Fruit fly (Drosophila melanogaster) whole organism, embryonic: ENCODE results near the gene Plzf.

Experiments used
- Bgb ChIP-seq: fragments of 200-800 bp; sonication (Bioruptor generic); IDR thresholded peaks from 2 replicates; pipeline ENCODE4 v1.3.6; 2022; ENCODE audit warnings: missing biosample characterization, missing genetic modification characterization; ENCODE audit not compliant: partially characterized antibody
- CG10147 ChIP-seq: fragments of 200-800 bp; sonication (Bioruptor generic); optimal IDR thresholded peaks from 2 replicates; lab custom pipeline; 2019; ENCODE audit warnings: missing biosample characterization, mild to moderate bottlenecking, missing genetic modification characterization, moderate library complexity
- CG10321 ChIP-seq: fragments of 200-800 bp; sonication (Bioruptor generic); IDR thresholded peaks from 2 replicates; pipeline ENCODE4 v1.3.6; 2022; ENCODE audit warnings: missing biosample characterization, missing genetic modification characterization
- CG12744 ChIP-seq: fragments of 200-800 bp; sonication (Bioruptor generic); optimal IDR thresholded peaks from 2 replicates; lab custom pipeline; 2016; ENCODE audit warnings: missing biosample characterization, missing genetic modification characterization
- CG12942 ChIP-seq: fragments of 200-800 bp; sonication (Bioruptor generic); optimal IDR thresholded peaks from 3 replicates; lab custom pipeline; 2016; ENCODE audit warnings: missing biosample characterization, missing genetic modification characterization
- CG15514 ChIP-seq: fragments of 200-800 bp; sonication (Bioruptor generic); optimal IDR thresholded peaks from 3 replicates; lab custom pipeline; 2017; ENCODE audit warnings: missing biosample characterization, missing genetic modification characterization, mild to moderate bottlenecking, moderate library complexity, missing genetic modification reagents
- CG17359 ChIP-seq: fragments of 200-800 bp; sonication (Bioruptor generic); optimal IDR thresholded peaks from 3 replicates; lab custom pipeline; 2018; ENCODE audit warnings: missing biosample characterization, mild to moderate bottlenecking, missing genetic modification characterization, moderate library complexity
- CG17361 ChIP-seq: fragments of 200-800 bp; sonication (Bioruptor generic); IDR thresholded peaks from 3 replicates; pipeline ENCODE4 v1.3.6; 2022; ENCODE audit warnings: missing biosample characterization, missing genetic modification characterization
- CG17385 ChIP-seq: fragments of 200-800 bp; sonication (Bioruptor generic); optimal IDR thresholded peaks from 3 replicates; lab custom pipeline; 2018; ENCODE audit warnings: missing biosample characterization, mild to moderate bottlenecking, missing genetic modification characterization
- CG17829 ChIP-seq: fragments of 200-800 bp; optimal IDR thresholded peaks from 2 replicates; lab custom pipeline; 2019; ENCODE audit warnings: missing biosample characterization, mild to moderate bottlenecking, missing genetic modification characterization, moderate library complexity
- CG18011 ChIP-seq: fragments of 200-800 bp; sonication (Bioruptor generic); optimal IDR thresholded peaks from 2 replicates; lab custom pipeline; 2017; ENCODE audit warnings: missing biosample characterization, missing genetic modification characterization, mild to moderate bottlenecking, moderate library complexity, missing genotype
- CG18262 ChIP-seq: fragments of 200-800 bp; optimal IDR thresholded peaks from 3 replicates; lab custom pipeline; 2019; ENCODE audit warnings: missing biosample characterization, mild to moderate bottlenecking, missing genetic modification characterization, moderate library complexity
- CG2199 ChIP-seq: fragments of 200-800 bp; sonication (Bioruptor generic); IDR thresholded peaks from 3 replicates; pipeline ENCODE4 v1.3.6; 2022; ENCODE audit warnings: missing biosample characterization, missing genetic modification characterization
- CG34224 ChIP-seq: fragments of 200-800 bp; sonication (Bioruptor generic); IDR thresholded peaks from 3 replicates; pipeline ENCODE4 v1.3.6; 2022; ENCODE audit warnings: missing biosample characterization, missing genetic modification characterization; ENCODE audit not compliant: partially characterized antibody
- CG34376 ChIP-seq: fragments of 200-800 bp; sonication (Bioruptor generic); optimal IDR thresholded peaks from 2 replicates; lab custom pipeline; 2018; ENCODE audit warnings: missing biosample characterization, mild to moderate bottlenecking, missing genetic modification characterization
- CG4617 ChIP-seq: fragments of 200-800 bp; sonication (Bioruptor generic); optimal IDR thresholded peaks from 3 replicates; lab custom pipeline; 2016; ENCODE audit warnings: missing biosample characterization, missing genetic modification characterization, borderline replicate concordance
- CG4854 ChIP-seq: fragments of 200-800 bp; sonication (Bioruptor generic); optimal IDR thresholded peaks from 2 replicates; lab custom pipeline; 2016; ENCODE audit warnings: missing biosample characterization, missing genetic modification characterization, inconsistent platforms
- CG6654 ChIP-seq: fragments of 200-800 bp; sonication (Bioruptor generic); optimal IDR thresholded peaks from 2 replicates; lab custom pipeline; 2017; ENCODE audit warnings: missing biosample characterization, mild to moderate bottlenecking, missing genetic modification characterization
- CG6813 ChIP-seq: fragments of 200-800 bp; sonication (Bioruptor generic); optimal IDR thresholded peaks from 2 replicates; lab custom pipeline; 2017; ENCODE audit warnings: missing biosample characterization, missing genetic modification characterization, mild to moderate bottlenecking, moderate library complexity, missing genetic modification reagents
- CG6854 ChIP-seq: fragments of 200-800 bp; sonication (Bioruptor generic); optimal IDR thresholded peaks from 3 replicates; lab custom pipeline; 2017; ENCODE audit warnings: missing biosample characterization, mild to moderate bottlenecking, missing genetic modification characterization
- CG7963 ChIP-seq: fragments of 200-800 bp; sonication (Bioruptor generic); IDR thresholded peaks from 3 replicates; pipeline ENCODE4 v1.3.6; 2022; ENCODE audit warnings: missing biosample characterization, missing genetic modification characterization; ENCODE audit not compliant: partially characterized antibody
- CHES-1-like ChIP-seq: fragments of 200-800 bp; sonication (Bioruptor generic); optimal IDR thresholded peaks from 2 replicates; lab custom pipeline; 2016; ENCODE audit warnings: missing biosample characterization, missing genetic modification characterization
- Dll ChIP-seq: fragments of 200-800 bp; sonication (Bioruptor generic); IDR thresholded peaks from 4 replicates; pipeline ENCODE4 v1.3.6; 2022; ENCODE audit warnings: missing biosample characterization, missing genetic modification characterization; ENCODE audit not compliant: partially characterized antibody
- Doc2 ChIP-seq: fragments of 200-800 bp; sonication (Bioruptor generic); IDR thresholded peaks from 2 replicates; pipeline ENCODE4 v1.3.6; 2022; ENCODE audit warnings: missing biosample characterization, missing genetic modification characterization
- E2f2 ChIP-seq: fragments of 200-800 bp; sonication (Bioruptor generic); IDR thresholded peaks from 2 replicates; pipeline ENCODE4 v1.3.6; 2022; ENCODE audit warnings: missing biosample characterization, missing genetic modification characterization
- Ets97D ChIP-seq: fragments of 200-800 bp; sonication (Bioruptor generic); optimal IDR thresholded peaks from 3 replicates; lab custom pipeline; 2016; ENCODE audit warnings: missing biosample characterization, missing genetic modification characterization
- HLHmδ ChIP-seq: fragments of 200-800 bp; sonication (Bioruptor generic); optimal IDR thresholded peaks from 2 replicates; lab custom pipeline; 2018; ENCODE audit warnings: missing biosample characterization, mild to moderate bottlenecking, missing genetic modification characterization, moderate library complexity
- Jarid2 ChIP-seq: fragments of 200-800 bp; sonication (Bioruptor generic); optimal IDR thresholded peaks from 3 replicates; lab custom pipeline; 2017; ENCODE audit warnings: mild to moderate bottlenecking, missing biosample characterization, missing genetic modification reagents, missing genetic modification characterization
- Meics ChIP-seq: fragments of 200-800 bp; sonication (Bioruptor generic); optimal IDR thresholded peaks from 2 replicates; lab custom pipeline; 2017; ENCODE audit warnings: missing biosample characterization, mild to moderate bottlenecking, missing genetic modification characterization
- Poxn ChIP-seq: fragments of 200-800 bp; sonication (Bioruptor generic); IDR thresholded peaks from 2 replicates; pipeline ENCODE4 v1.3.6; 2022; ENCODE audit warnings: missing biosample characterization, missing genetic modification characterization
- Scr ChIP-seq: fragments of 200-800 bp; sonication (Bioruptor generic); IDR thresholded peaks from 2 replicates; pipeline ENCODE4 v1.3.6; 2022; ENCODE audit warnings: missing biosample characterization, missing genetic modification characterization; ENCODE audit not compliant: partially characterized antibody
- Tbp ChIP-seq: fragments of >200 bp; optimal IDR thresholded peaks from 2 replicates; lab custom pipeline; 2018; ENCODE audit warnings: missing biosample characterization, missing genetic modification characterization
- bbx ChIP-seq: fragments of 200-800 bp; sonication (Bioruptor generic); IDR thresholded peaks from 2 replicates; pipeline ENCODE4 v1.3.6; 2022; ENCODE audit warnings: missing biosample characterization, missing genetic modification characterization; ENCODE audit not compliant: partially characterized antibody
- crc ChIP-seq: fragments of 200-800 bp; sonication (Bioruptor generic); optimal IDR thresholded peaks from 2 replicates; lab custom pipeline; 2016; ENCODE audit warnings: missing biosample characterization, missing genetic modification characterization
- cwo ChIP-seq: fragments of 200-800 bp; sonication (Bioruptor generic); optimal IDR thresholded peaks from 3 replicates; lab custom pipeline; 2017; ENCODE audit warnings: missing biosample characterization, missing genetic modification characterization, mild to moderate bottlenecking, moderate library complexity, missing genetic modification reagents
- dysf ChIP-seq: fragments of 200-800 bp; sonication (Bioruptor generic); IDR thresholded peaks from 3 replicates; pipeline ENCODE4 v1.3.6; 2022; ENCODE audit warnings: missing biosample characterization, missing genetic modification characterization
- en ChIP-seq: fragments of 200-800 bp; sonication (Bioruptor generic); optimal IDR thresholded peaks from 2 replicates; lab custom pipeline; 2016; ENCODE audit warnings: missing biosample characterization, missing genetic modification characterization
- gce ChIP-seq: fragments of 200-800 bp; sonication (Bioruptor generic); IDR thresholded peaks from 3 replicates; pipeline ENCODE4 v1.3.6; 2022; ENCODE audit warnings: missing biosample characterization, missing genetic modification characterization
- gcm ChIP-seq: fragments of 200-800 bp; sonication (Bioruptor generic); optimal IDR thresholded peaks from 2 replicates; lab custom pipeline; 2019; ENCODE audit warnings: missing biosample characterization, mild to moderate bottlenecking, missing genetic modification characterization, moderate library complexity
- kay ChIP-seq: fragments of 200-800 bp; sonication (Bioruptor generic); optimal IDR thresholded peaks from 2 replicates; lab custom pipeline; 2016; ENCODE audit warnings: missing biosample characterization, missing genetic modification characterization
- knrl ChIP-seq: fragments of 200-800 bp; sonication (Bioruptor generic); IDR thresholded peaks from 3 replicates; pipeline ENCODE4 v1.3.6; 2022; ENCODE audit warnings: missing biosample characterization, missing genetic modification characterization; ENCODE audit not compliant: partially characterized antibody
- lbe ChIP-seq: fragments of 200-800 bp; sonication (Bioruptor generic); optimal IDR thresholded peaks from 2 replicates; lab custom pipeline; 2016; ENCODE audit warnings: missing biosample characterization, mild to moderate bottlenecking, missing genetic modification characterization
- pan ChIP-seq, 4 experiments: fragments of >200 bp in 3 of 4; fragments of 200-800 bp in 1 of 4; sonication (Bioruptor generic) in 1 of 4; optimal IDR thresholded peaks in 3 of 4; IDR thresholded peaks in 1 of 4; 2 replicates each; pipeline versions ENCODE4 v1.3.6 to Lab custom; 2017 to 2022; ENCODE audit warnings: missing biosample characterization in 2 of 4, missing genetic modification characterization in 2 of 4, mixed read lengths in 1 of 4
- pzg ChIP-seq: fragments of 200-800 bp; sonication (Bioruptor generic); optimal IDR thresholded peaks from 3 replicates; lab custom pipeline; 2018; ENCODE audit warnings: missing biosample characterization, mild to moderate bottlenecking, missing genetic modification characterization, moderate library complexity
- vnd ChIP-seq: fragments of 200-800 bp; sonication (Bioruptor generic); IDR thresholded peaks from 3 replicates; pipeline ENCODE4 v1.3.6; 2022; ENCODE audit warnings: missing biosample characterization, missing genetic modification characterization; ENCODE audit not compliant: partially characterized antibody
- vvl ChIP-seq: fragments of 200-800 bp; sonication (Bioruptor generic); IDR thresholded peaks from 2 replicates; pipeline ENCODE4 v1.3.6; 2022; ENCODE audit warnings: missing biosample characterization, missing genetic modification characterization
- z ChIP-seq: fragments of 200-800 bp; sonication (Bioruptor generic); IDR thresholded peaks from 3 replicates; pipeline ENCODE4 v1.3.6; 2022; ENCODE audit warnings: missing biosample characterization, missing genetic modification characterization

Gene Plzf

DNA sequence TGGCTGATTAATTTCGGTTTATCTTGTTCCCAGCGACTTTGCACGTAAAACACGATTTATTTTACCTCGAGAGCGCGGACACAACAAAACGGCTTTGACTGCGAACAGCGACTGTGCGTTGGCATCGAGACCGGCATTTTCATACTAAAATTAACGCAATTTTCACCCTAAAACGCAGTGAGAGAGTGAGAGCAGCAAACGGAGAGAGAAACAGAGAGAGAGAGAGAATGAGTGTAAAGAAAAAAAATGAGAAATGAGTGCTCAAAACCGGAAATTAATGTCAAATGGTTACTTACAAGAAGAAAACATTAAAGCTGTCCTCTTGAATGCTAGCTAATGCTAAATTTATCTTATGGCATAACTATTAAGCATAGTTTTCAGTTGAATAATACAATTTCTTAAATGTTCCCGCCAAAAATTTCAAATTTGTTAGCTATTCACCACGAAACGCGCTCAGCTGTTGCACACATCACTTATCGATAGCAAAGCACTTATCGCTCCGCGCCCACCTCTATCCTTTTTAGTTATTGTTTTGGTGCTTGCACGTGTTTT lies 7.2 kb upstream of the Plzf start, which contains the start of the genes JhI-21, RpL7-like and CG34164 (continued):
- peak; percentile 28 for TF ChIP-seq CG10147 (GFP tag; lab: Kevin White, UChicago)
- TF ChIP-seq CG34224 (GFP tag; lab: Robert Waterston, UW) = peak; percentile 65; the same call in 1 of the 3 replicates
- TF ChIP-seq lbe = peak; percentile 69
- TF ChIP-seq HLHmδ (GFP tag; lab: Kevin White, UChicago) = peak; percentile 12
- TF ChIP-seq CG12744 (GFP tag; lab: Kevin White, UChicago) = no peak
- TF ChIP-seq CG17359 (tag; lab: Kevin White, UChicago) = peak; percentile 18
- peak; percentile 74 for TF ChIP-seq Bgb (GFP tag; lab: Robert Waterston, UW)
- no peak for TF ChIP-seq Tbp (GFP tag; lab: Kevin White, UChicago)
- peak; percentile 62 for TF ChIP-seq knrl (GFP tag; lab: Robert Waterston, UW)
- TF ChIP-seq CG17385 = peak; percentile 50
- TF ChIP-seq gcm (GFP tag; lab: Kevin White, UChicago) = peak; percentile 24
- TF ChIP-seq CG2199 = peak; percentile 66; the same call in 1 of the 3 replicates
- TF ChIP-seq pzg = peak; percentile 86
- no peak for TF ChIP-seq Poxn (GFP tag; lab: Robert Waterston, UW)
- TF ChIP-seq bbx (GFP tag; lab: Robert Waterston, UW) = peak; percentile 64
- TF ChIP-seq pan (optimal IDR thresholded peaks at IDR 0.05; lab: Kevin White, UChicago) = no peak
- TF ChIP-seq pan (GFP tag; optimal IDR thresholded peaks at IDR 0.05 in 1 of 2, IDR thresholded peaks at IDR 0.05 in 1 of 2) = no peak
- peak; percentile 77 for TF ChIP-seq Jarid2 (GFP tag; lab: Kevin White, UChicago)
- TF ChIP-seq z = peak; percentile 73; the same call in 2 of the 3 replicates
- no peak for TF ChIP-seq CG12942 (GFP tag; lab: Kevin White, UChicago)
- TF ChIP-seq CG34376 (GFP tag; lab: Kevin White, UChicago) = peak; percentile 30
- TF ChIP-seq CG17361 (GFP tag; lab: Robert Waterston, UW) = peak; percentile 31; the same call in 1 of the 3 replicates
- no peak for TF ChIP-seq CG4854 (GFP tag; lab: Kevin White, UChicago)
- TF ChIP-seq E2f2 (GFP tag; lab: Robert Waterston, UW) = peak; percentile 98
- TF ChIP-seq Scr (GFP tag; lab: Robert Waterston, UW) = peak; percentile 66
- TF ChIP-seq CG7963 = peak; percentile 60; the same call in 2 of the 3 replicates
- peak; percentile 77 for TF ChIP-seq Ets97D (GFP tag; lab: Kevin White, UChicago)
- TF ChIP-seq vnd (GFP tag; lab: Robert Waterston, UW) = 0 out of 3 replicates have a peak, but pooled peaks have one; percentile 20
- TF ChIP-seq CG6854 (GFP tag; lab: Kevin White, UChicago) = peak; percentile 30
- no peak for TF ChIP-seq en
- no peak for TF ChIP-seq CG6654 (GFP tag; lab: Kevin White, UChicago)
- no peak for TF ChIP-seq CG10321
- TF ChIP-seq cwo = peak; percentile 71
- TF ChIP-seq CG18262 (tag; lab: Kevin White, UChicago) = peak; percentile 21
- no peak for TF ChIP-seq CG18011 (GFP tag; lab: Kevin White, UChicago)
- no peak for TF ChIP-seq dysf
- TF ChIP-seq crc = no peak
- no peak for TF ChIP-seq Doc2 (GFP tag; lab: Robert Waterston, UW)
- peak; percentile 14; the same call in 1 of the 2 replicates for TF ChIP-seq vvl (GFP tag; lab: Robert Waterston, UW)
- 0 out of 3 replicates have a peak, but pooled peaks have one; percentile 31 for TF ChIP-seq gce (GFP tag; lab: Robert Waterston, UW)
- TF ChIP-seq CHES-1-like (GFP tag; lab: Kevin White, UChicago) = no peak
- TF ChIP-seq kay (GFP tag; lab: Kevin White, UChicago) = no peak
- TF ChIP-seq CG15514 (GFP tag; lab: Kevin White, UChicago) = peak; percentile 41
- TF ChIP-seq CG4617 (GFP tag; lab: Kevin White, UChicago) = peak; percentile 30
- peak; percentile 22 for TF ChIP-seq Meics
- TF ChIP-seq Dll (GFP tag; lab: Robert Waterston, UW) = peak; percentile 76; the same call in 3 of the 4 replicates
- no peak for TF ChIP-seq CG6813
- peak; percentile 8 for TF ChIP-seq CG17829
